Fruit fly (Drosophila melanogaster) S2 (cell line): ENCODE measurements around the gene Lcp65Ag2.

Source experiments
- CG8478 ChIP-seq: fragments of >200 bp; optimal IDR thresholded peaks from 2 replicates; lab custom pipeline; 2018
- CTCF ChIP-seq, 2 experiments: fragments of >200 bp; optimal IDR thresholded peaks; 2 replicates each; lab custom pipeline; 2018

DNA sequence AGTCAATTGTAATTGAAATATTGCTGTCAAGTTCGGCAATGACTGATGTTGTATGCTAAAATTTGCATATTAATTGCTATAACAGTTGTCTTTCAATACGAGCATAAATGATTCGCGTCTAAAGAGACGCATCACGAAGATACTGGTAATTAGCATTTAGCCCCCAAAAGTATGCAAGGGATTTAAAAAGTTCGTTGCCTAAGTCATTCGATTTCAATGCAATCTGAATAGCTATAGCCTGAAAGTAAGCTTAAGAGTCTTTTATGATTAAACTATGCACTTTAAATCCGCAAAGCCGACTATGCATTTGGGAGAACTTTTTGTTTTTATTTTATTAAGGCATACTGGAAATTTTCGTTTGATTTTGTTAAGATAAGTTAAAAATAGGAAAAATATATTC, 3.8 kb downstream of the Lcp65Ag2 start:
- TF ChIP-seq CTCF (optimal IDR thresholded peaks at IDR 0.05; lab: Kevin White, UChicago) (no peak), CG8478 (lab: Kevin White, UChicago) (no peak)
